Worm (Caenorhabditis elegans): ENCODE measurements around the gene itr-1.

Gene itr-1

ce11 chrIV:7692451-7692850 lies 17.5 kb downstream of the itr-1 start:
- no peak for TF ChIP-seq elt-1 (tag; optimal IDR thresholded peaks at IDR 0.05)
- no peak for TF ChIP-seq nhr-6 (tag; optimal IDR thresholded peaks at IDR 0.05)
- TF ChIP-seq F13H6.1 (tag; optimal IDR thresholded peaks at IDR 0.05) = no peak
- TF ChIP-seq ztf-4 (tag; optimal IDR thresholded peaks at IDR 0.05) = no peak

ce11 chrIV:7698320-7698719 lies 23.3 kb downstream of the itr-1 start, which contains the start of gene flp-13:
TSS of gene flp-13 (minus strand) at chrIV:7698420.
- TF ChIP-seq unc-39 (tag; optimal IDR thresholded peaks at IDR 0.05) (no peak), nhr-23 (tag; optimal IDR thresholded peaks at IDR 0.05) (no peak), nhr-11 (tag; optimal IDR thresholded peaks at IDR 0.05) (no peak)

ce11 chrIV:7706805-7707204 lies 31.8 kb downstream of the itr-1 start, which contains the start of gene F33D4.4:
TSS of gene F33D4.4 (minus strand) at chrIV:7706905.
- TF ChIP-seq unc-55 (GFP tag; optimal IDR thresholded peaks at IDR 0.05) (no peak), fos-1 (tag; optimal IDR thresholded peaks at IDR 0.05) (peak; percentile 30)

- no peak for TF ChIP-seq nhr-23 (tag; optimal IDR thresholded peaks at IDR 0.05)
- TF ChIP-seq unc-55 (GFP tag; optimal IDR thresholded peaks at IDR 0.05) = peak; percentile 89
- peak; percentile 43 for TF ChIP-seq sma-9 (GFP tag; optimal IDR thresholded peaks at IDR 0.05)
- no peak for TF ChIP-seq sma-9 (tag; optimal IDR thresholded peaks at IDR 0.05)
- peak; percentile 73 for TF ChIP-seq crh-2 (tag; optimal IDR thresholded peaks at IDR 0.05)
- no peak for TF ChIP-seq unc-62 (GFP tag; optimal IDR thresholded peaks at IDR 0.05)
- TF ChIP-seq skn-1 (tag; optimal IDR thresholded peaks at IDR 0.05) = peak; percentile 56
- no peak for TF ChIP-seq unc-39 (tag; optimal IDR thresholded peaks at IDR 0.05)
- peak; percentile 50 for TF ChIP-seq nhr-25 (tag; optimal IDR thresholded peaks at IDR 0.05)
- no peak for TF ChIP-seq ceh-82 (tag; optimal IDR thresholded peaks at IDR 0.05)
- TF ChIP-seq sem-4 (tag; optimal IDR thresholded peaks at IDR 0.05) = peak; percentile 91
- peak; percentile 51 for TF ChIP-seq fos-1 (tag; optimal IDR thresholded peaks at IDR 0.05)
- TF ChIP-seq ztf-4 (tag; optimal IDR thresholded peaks at IDR 0.05) = no peak
- TF ChIP-seq mab-5 (tag; optimal IDR thresholded peaks at IDR 0.05) = peak; percentile 29
- TF ChIP-seq F13H6.1 (tag; optimal IDR thresholded peaks at IDR 0.05) = peak; percentile 44
- peak; percentile 48 to 83 for TF ChIP-seq lsy-2 (tag; optimal IDR thresholded peaks at IDR 0.05)
- no peak for TF ChIP-seq nhr-11 (tag; optimal IDR thresholded peaks at IDR 0.05)
- peak; percentile 45 for TF ChIP-seq snpc-4 (tag; optimal IDR thresholded peaks at IDR 0.05)
- no peak for TF ChIP-seq alr-1 (tag; optimal IDR thresholded peaks at IDR 0.05)
- peak; percentile 82 for TF ChIP-seq C34F6.9 (tag; optimal IDR thresholded peaks at IDR 0.05)
- peak; percentile 13 for TF ChIP-seq nhr-129 (tag; optimal IDR thresholded peaks at IDR 0.05)
- peak; percentile 48 for TF ChIP-seq sma-3 (GFP tag; optimal IDR thresholded peaks at IDR 0.05)
- peak; percentile 58 for TF ChIP-seq lin-13 (GFP tag; optimal IDR thresholded peaks at IDR 0.05)
- peak; percentile 63 for TF ChIP-seq gmeb-1 (tag; optimal IDR thresholded peaks at IDR 0.05)
These were observed 34.7 kb downstream of the itr-1 start, which contains the start of the genes mrpl-1, emc-6 and mrps-24 for ce11 chrIV:7709701-7710100. TSS of gene mrpl-1 (minus strand) at chrIV:7709701. TSS of gene emc-6 (minus strand) at chrIV:7709736. TSS of gene mrps-24 (plus strand) at chrIV:7710045.

- TF ChIP-seq fos-1 (tag; optimal IDR thresholded peaks at IDR 0.05) (peak; percentile 99), sma-9 (GFP tag; optimal IDR thresholded peaks at IDR 0.05) (peak; percentile 62), sma-9 (tag; optimal IDR thresholded peaks at IDR 0.05) (no peak), elt-1 (tag; optimal IDR thresholded peaks at IDR 0.05) (no peak), nhr-10 (tag; optimal IDR thresholded peaks at IDR 0.05) (no peak), Y55F3AM.14 (GFP tag; optimal IDR thresholded peaks at IDR 0.05) (no peak), nhr-11 (tag; optimal IDR thresholded peaks at IDR 0.05) (no peak), unc-39 (tag; optimal IDR thresholded peaks at IDR 0.05) (no peak), crh-2 (tag; optimal IDR thresholded peaks at IDR 0.05) (peak; percentile 49), lin-39 (tag; optimal IDR thresholded peaks at IDR 0.05) (no peak), nhr-129 (tag; optimal IDR thresholded peaks at IDR 0.05) (peak; percentile 12)
These were observed 35.9 kb downstream of the itr-1 start, which contains the start of gene nhr-8 for ce11 chrIV:7710824-7711223. TSS of gene nhr-8 (plus strand) at chrIV:7710983.

- TF ChIP-seq ceh-82 (tag; optimal IDR thresholded peaks at IDR 0.05) (no peak), elt-3 (tag; optimal IDR thresholded peaks at IDR 0.05) (no peak), ZK546.5 (tag; optimal IDR thresholded peaks at IDR 0.05) (no peak), mab-5 (tag; optimal IDR thresholded peaks at IDR 0.05) (no peak), lin-39 (tag; optimal IDR thresholded peaks at IDR 0.05) (no peak), sma-3 (GFP tag; optimal IDR thresholded peaks at IDR 0.05) (no peak), nhr-12 (tag; optimal IDR thresholded peaks at IDR 0.05) (no peak), nhr-21 (tag; optimal IDR thresholded peaks at IDR 0.05) (no peak), nhr-10 (tag; optimal IDR thresholded peaks at IDR 0.05) (no peak), sma-9 (GFP tag; optimal IDR thresholded peaks at IDR 0.05) (no peak), sma-9 (tag; optimal IDR thresholded peaks at IDR 0.05) (no peak), mbf-1 (tag; optimal IDR thresholded peaks at IDR 0.05) (no peak), peb-1 (tag; optimal IDR thresholded peaks at IDR 0.05) (no peak), skn-1 (tag; optimal IDR thresholded peaks at IDR 0.05) (no peak), lin-13 (GFP tag; optimal IDR thresholded peaks at IDR 0.05) (no peak)
These were observed 37.3 kb downstream of the itr-1 start for ce11 chrIV:7712252-7712651.
